Fruit fly (Drosophila melanogaster) whole organism, embryonic: Measurements from ENCODE around the gene Datp.

Experiments
- CG10431 ChIP-seq: fragments of 200-800 bp; sonication (Bioruptor generic); optimal IDR thresholded peaks from 3 replicates; lab custom pipeline; 2018; ENCODE audit warnings: missing biosample characterization, mild to moderate bottlenecking, missing genetic modification characterization
- CG14014 ChIP-seq: fragments of 200-800 bp; sonication (Bioruptor generic); IDR thresholded peaks from 2 replicates; pipeline ENCODE4 v1.3.6; 2022; ENCODE audit warnings: missing biosample characterization, missing genetic modification characterization
- CG14710 ChIP-seq: fragments of 200-800 bp; sonication (Bioruptor generic); optimal IDR thresholded peaks from 3 replicates; lab custom pipeline; 2019; ENCODE audit warnings: missing biosample characterization, mild to moderate bottlenecking, missing genetic modification characterization, moderate library complexity
- CG31365 ChIP-seq: fragments of 200-800 bp; sonication (Bioruptor generic); optimal IDR thresholded peaks from 2 replicates; lab custom pipeline; 2018; ENCODE audit warnings: missing biosample characterization, mild to moderate bottlenecking, missing genetic modification characterization
- CG6765 ChIP-seq: fragments of 200-800 bp; sonication (Bioruptor generic); optimal IDR thresholded peaks from 3 replicates; lab custom pipeline; 2017; ENCODE audit warnings: missing biosample characterization, mild to moderate bottlenecking, missing genetic modification characterization
- CG8290 ChIP-seq, 3 experiments: fragments of 200-800 bp; sonication (Bioruptor generic); optimal IDR thresholded peaks; 2 replicates each; lab custom pipeline; 2016 to 2019; ENCODE audit warnings: missing biosample characterization in 3 of 3, missing genetic modification characterization in 3 of 3, mild to moderate bottlenecking in 2 of 3, moderate library complexity in 1 of 3
- Six4 ChIP-seq: fragments of 200-800 bp; sonication (Bioruptor generic); optimal IDR thresholded peaks from 2 replicates; lab custom pipeline; 2016; ENCODE audit warnings: missing biosample characterization, missing genetic modification characterization
- disco-r ChIP-seq: fragments of 200-800 bp; sonication (Bioruptor generic); optimal IDR thresholded peaks from 2 replicates; lab custom pipeline; 2016; ENCODE audit warnings: missing biosample characterization, missing genetic modification characterization
- eyg ChIP-seq: fragments of 200-800 bp; sonication (Bioruptor generic); optimal IDR thresholded peaks from 3 replicates; lab custom pipeline; 2016; ENCODE audit warnings: missing biosample characterization, missing genetic modification characterization
- hth ChIP-seq: fragments of >200 bp; optimal IDR thresholded peaks from 2 replicates; lab custom pipeline; 2017; ENCODE audit warnings: inconsistent platforms
- ranshi ChIP-seq: fragments of 200-800 bp; sonication (Bioruptor generic); IDR thresholded peaks from 2 replicates; pipeline ENCODE4 v1.3.6; 2022; ENCODE audit warnings: missing biosample characterization, missing genetic modification characterization
- sens ChIP-seq: fragments of 200-800 bp; sonication (Bioruptor generic); peaks from one replicate; lab custom pipeline; 2016; ENCODE audit warnings: missing biosample characterization, missing genetic modification characterization

dm6 chr2L:9943521-9943920 lies 4.9 kb upstream of the Datp start:
- TF ChIP-seq hth (lab: Kevin White, UChicago), result no peak
- no peak for TF ChIP-seq Six4
- TF ChIP-seq CG10431 (GFP tag; lab: Kevin White, UChicago), result no peak
- TF ChIP-seq CG31365 (tag; lab: Kevin White, UChicago), result peak; percentile 29
- TF ChIP-seq CG14710, result no peak
- no peak for TF ChIP-seq CG14014
- no peak for TF ChIP-seq disco-r
- TF ChIP-seq CG6765 (GFP tag; lab: Kevin White, UChicago), result no peak
- TF ChIP-seq sens (GFP tag; lab: Kevin White, UChicago), result no peak
- no peak for TF ChIP-seq CG8290 (GFP tag; optimal IDR thresholded peaks at IDR 0.05; lab: Kevin White, UChicago)
- peak in 1 of 2 experiments; percentile 85 for TF ChIP-seq CG8290 (tag; optimal IDR thresholded peaks at IDR 0.05; lab: Kevin White, UChicago)
- no peak for TF ChIP-seq eyg (GFP tag; lab: Kevin White, UChicago)
- no peak for TF ChIP-seq ranshi
